Fruit fly (Drosophila melanogaster) whole organism, wandering third instar larva: ENCODE measurements around the gene CG14420.

Experiments used
- CrebA ChIP-seq: fragments of 200-800 bp; sonication (Bioruptor generic); optimal IDR thresholded peaks from 2 replicates; lab custom pipeline; 2016; ENCODE audit warnings: missing biosample characterization, mild to moderate bottlenecking, missing genetic modification characterization, borderline replicate concordance
- Dfd ChIP-seq: fragments of >200 bp; optimal IDR thresholded peaks from 2 replicates; lab custom pipeline; 2017; ENCODE audit warnings: missing biosample characterization, missing genetic modification characterization
- Hr78 ChIP-seq: fragments of >200 bp; optimal IDR thresholded peaks from 2 replicates; lab custom pipeline; 2017; ENCODE audit warnings: missing biosample characterization, missing genetic modification characterization
- Mio ChIP-seq: sonication (Bioruptor generic); optimal IDR thresholded peaks from 2 replicates; lab custom pipeline; 2016; ENCODE audit warnings: missing biosample characterization, missing genetic modification characterization
- Sp1 ChIP-seq: fragments of 200-800 bp; sonication (Bioruptor generic); optimal IDR thresholded peaks from 3 replicates; lab custom pipeline; 2019; ENCODE audit warnings: missing biosample characterization, mild to moderate bottlenecking, missing genetic modification characterization, moderate library complexity
- h ChIP-seq: fragments of 200-800 bp; sonication (Bioruptor generic); optimal IDR thresholded peaks from 3 replicates; lab custom pipeline; 2016; ENCODE audit warnings: missing biosample characterization, mild to moderate bottlenecking, missing genetic modification characterization
- pan ChIP-seq: fragments of >200 bp; optimal IDR thresholded peaks from 2 replicates; lab custom pipeline; 2017
- usp ChIP-seq: fragments of >200 bp; optimal IDR thresholded peaks from 2 replicates; lab custom pipeline; 2017; ENCODE audit warnings: missing biosample characterization, missing genetic modification characterization

dm6 chrX:2943086-2943485 lies 4.4 kb downstream of the CG14420 start, which contains the start of gene CG14422:
- TF ChIP-seq h (GFP tag; lab: Kevin White, UChicago): no peak
- no peak for TF ChIP-seq usp
- TF ChIP-seq Sp1 (GFP tag; lab: Kevin White, UChicago): no peak
- TF ChIP-seq Dfd (GFP tag; lab: Kevin White, UChicago): no peak
- TF ChIP-seq CrebA (GFP tag; lab: Kevin White, UChicago): no peak
- TF ChIP-seq pan (lab: Kevin White, UChicago): no peak
- TF ChIP-seq Mio (GFP tag; lab: Kevin White, UChicago): no peak
- no peak for TF ChIP-seq Hr78 (GFP tag; lab: Kevin White, UChicago)
